Fruit fly (Drosophila melanogaster) whole organism, pupa: ENCODE data around the gene CG18666.

Experiments
- CG10348 ChIP-seq: fragments of 200-800 bp; sonication (Bioruptor generic); IDR thresholded peaks from 2 replicates; pipeline ENCODE4 v1.3.6; 2022; ENCODE audit warnings: missing biosample characterization, missing genetic modification characterization
- CG12605 ChIP-seq: fragments of 200-800 bp; sonication (Bioruptor generic); IDR thresholded peaks from 2 replicates; pipeline ENCODE4 v1.3.6; 2022; ENCODE audit warnings: missing biosample characterization, missing genetic modification characterization
- CG13204 ChIP-seq: fragments of 200-800 bp; sonication (Bioruptor generic); optimal IDR thresholded peaks from 2 replicates; lab custom pipeline; 2018; ENCODE audit warnings: missing biosample characterization, mild to moderate bottlenecking, missing genetic modification characterization, moderate library complexity
- CG34367 ChIP-seq: fragments of 200-800 bp; sonication (Bioruptor generic); optimal IDR thresholded peaks from 2 replicates; lab custom pipeline; 2018; ENCODE audit warnings: missing biosample characterization, mild to moderate bottlenecking, missing genetic modification characterization
- EcR ChIP-seq: fragments of 200-800 bp; sonication (Bioruptor generic); optimal IDR thresholded peaks from 3 replicates; lab custom pipeline; 2019; ENCODE audit warnings: missing biosample characterization, missing genetic modification characterization, mild to moderate bottlenecking, moderate library complexity, missing genetic modification reagents
- Snoo ChIP-seq: fragments of 200-800 bp; sonication (Bioruptor generic); optimal IDR thresholded peaks from 3 replicates; lab custom pipeline; 2017; ENCODE audit warnings: missing biosample characterization, mild to moderate bottlenecking, missing genetic modification characterization, inconsistent platforms
- rn ChIP-seq: fragments of 200-800 bp; sonication (Bioruptor generic); IDR thresholded peaks from 2 replicates; pipeline ENCODE4 v1.3.6; 2022; ENCODE audit warnings: missing biosample characterization, missing genetic modification characterization

dm6 chr2L:11058111-11058665, 23.6 kb downstream of the CG18666 start:
- no peak for TF ChIP-seq CG13204 (GFP tag; lab: Kevin White, UChicago)
- no peak for TF ChIP-seq CG10348 (GFP tag; lab: Robert Waterston, UW)
- no peak for TF ChIP-seq Snoo (tag; lab: Kevin White, UChicago)
- TF ChIP-seq CG34367 = no peak
- TF ChIP-seq rn (GFP tag; lab: Robert Waterston, UW) = no peak
- TF ChIP-seq CG12605 (GFP tag; lab: Robert Waterston, UW) = no peak
- TF ChIP-seq EcR (GFP tag; lab: Kevin White, UChicago) = no peak
